1 fruit fly cellular context compared by ENCODE assay signal in the genomic region with DNA sequence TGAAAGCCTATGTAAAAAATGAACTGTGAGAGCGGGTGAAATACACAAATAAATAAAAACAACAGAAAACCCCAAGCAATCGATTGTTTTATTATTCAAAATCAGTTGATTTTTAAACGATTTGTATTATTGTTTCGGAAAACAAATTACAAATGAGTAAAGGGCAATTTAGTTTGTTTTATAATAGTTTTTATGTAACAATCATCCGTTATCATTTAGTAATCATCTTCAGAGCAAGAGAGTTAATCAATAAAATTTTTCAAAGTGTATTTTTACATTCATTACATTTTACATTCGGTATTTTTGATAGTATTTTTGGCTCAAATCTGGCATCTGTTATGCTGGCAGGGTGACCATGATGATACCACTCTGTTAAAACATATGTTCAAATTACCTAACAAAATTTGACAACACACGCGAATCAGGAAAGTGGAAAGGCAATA.
TF ChIP-seq lines count a peak whose summit lies in the region.

A gene (plus strand): TSS at position 384 of the 443 bp plus-strand sequence.
A gene (plus strand): TSS at position 384 of the 443 bp plus-strand sequence.

TF ChIP-seq in whole organism, embryonic, 481 proteins besides CTCF, POLR2A, EP300 and RAD21 (continued from another document):
- TF ChIP-seq B-H1 (GFP tag; IDR thresholded peaks at IDR 0.05; lab: Robert Waterston, UW) (0 out of 3 replicates have a peak, but pooled peaks have one; percentile 33), crp (GFP tag; optimal IDR thresholded peaks at IDR 0.05; lab: Kevin White, UChicago) (peak in 1 of 2 experiments; percentile 82), fd3F (GFP tag; optimal IDR thresholded peaks at IDR 0.05; lab: Kevin White, UChicago) (no peak)
